Fruit fly (Drosophila melanogaster) whole organism, embryonic: Measurements from ENCODE around the gene LysB.

Source experiments
- Ada2b ChIP-seq: fragments of 200-800 bp; sonication (Bioruptor generic); IDR thresholded peaks from 2 replicates; pipeline ENCODE4 v1.3.6; 2022; ENCODE audit warnings: missing biosample characterization, missing genetic modification characterization
- Asciz ChIP-seq: fragments of 200-800 bp; sonication (Bioruptor generic); optimal IDR thresholded peaks from 2 replicates; lab custom pipeline; 2017; ENCODE audit warnings: missing biosample characterization, mild to moderate bottlenecking, missing genetic modification characterization, missing genetic modification reagents
- Atf3 ChIP-seq: fragments of 200-800 bp; sonication (Bioruptor generic); optimal IDR thresholded peaks from 3 replicates; lab custom pipeline; 2016; ENCODE audit warnings: missing biosample characterization, missing genetic modification characterization
- CG11456 ChIP-seq: fragments of 200-800 bp; sonication (Bioruptor generic); IDR thresholded peaks from 3 replicates; pipeline ENCODE4 v1.3.6; 2022; ENCODE audit warnings: missing biosample characterization, missing genetic modification characterization
- CG12071 ChIP-seq: fragments of 200-800 bp; sonication (Bioruptor generic); optimal IDR thresholded peaks from 3 replicates; lab custom pipeline; 2018; ENCODE audit warnings: missing biosample characterization, mild to moderate bottlenecking, missing genetic modification characterization
- CG12155 ChIP-seq: fragments of 200-800 bp; sonication (Bioruptor generic); optimal IDR thresholded peaks from 3 replicates; lab custom pipeline; 2016; ENCODE audit warnings: missing biosample characterization, missing genetic modification characterization
- CG1603 ChIP-seq: fragments of 200-800 bp; sonication (Bioruptor generic); optimal IDR thresholded peaks from 2 replicates; lab custom pipeline; 2019; ENCODE audit warnings: missing biosample characterization, mild to moderate bottlenecking, missing genetic modification characterization, moderate library complexity
- CG17359 ChIP-seq: fragments of 200-800 bp; sonication (Bioruptor generic); optimal IDR thresholded peaks from 3 replicates; lab custom pipeline; 2018; ENCODE audit warnings: missing biosample characterization, mild to moderate bottlenecking, missing genetic modification characterization, moderate library complexity
- CG17802 ChIP-seq: fragments of 200-800 bp; sonication (Bioruptor generic); optimal IDR thresholded peaks from 2 replicates; lab custom pipeline; 2018; ENCODE audit warnings: missing biosample characterization, mild to moderate bottlenecking, missing genetic modification characterization, moderate library complexity
- CG18476 ChIP-seq: fragments of 200-800 bp; sonication (Bioruptor generic); optimal IDR thresholded peaks from 2 replicates; lab custom pipeline; 2016; ENCODE audit warnings: missing biosample characterization, mild to moderate bottlenecking, missing genetic modification characterization
- CG2875 ChIP-seq: fragments of 200-800 bp; sonication (Bioruptor generic); optimal IDR thresholded peaks from 2 replicates; lab custom pipeline; 2017; ENCODE audit warnings: missing biosample characterization, mild to moderate bottlenecking, missing genetic modification characterization, missing genetic modification reagents
- CG30431 ChIP-seq: fragments of 200-800 bp; sonication (Bioruptor generic); optimal IDR thresholded peaks from 2 replicates; lab custom pipeline; 2017; ENCODE audit warnings: missing biosample characterization, missing genetic modification characterization
- CG32772 ChIP-seq: fragments of 200-800 bp; sonication (Bioruptor generic); IDR thresholded peaks from 2 replicates; pipeline ENCODE4 v1.3.6; 2022; ENCODE audit warnings: missing biosample characterization, missing genetic modification characterization
- CG43689 ChIP-seq: fragments of 200-800 bp; sonication (Bioruptor generic); IDR thresholded peaks from 2 replicates; pipeline ENCODE4 v1.3.6; 2022; ENCODE audit warnings: missing biosample characterization, missing genetic modification characterization
- CG5180 ChIP-seq: fragments of 200-800 bp; sonication (Bioruptor generic); optimal IDR thresholded peaks from 3 replicates; lab custom pipeline; 2017; ENCODE audit warnings: missing biosample characterization, missing genetic modification characterization, mild to moderate bottlenecking, moderate library complexity, missing genetic modification reagents
- CG7987 ChIP-seq: fragments of 200-800 bp; sonication (Bioruptor generic); optimal IDR thresholded peaks from 2 replicates; lab custom pipeline; 2018; ENCODE audit warnings: missing biosample characterization, mild to moderate bottlenecking, missing genetic modification characterization, moderate library complexity
- CG8944 ChIP-seq: fragments of 200-800 bp; sonication (Bioruptor generic); optimal IDR thresholded peaks from 3 replicates; lab custom pipeline; 2016; ENCODE audit warnings: missing biosample characterization, missing genetic modification characterization
- CG9609 ChIP-seq: fragments of 200-800 bp; sonication (Bioruptor generic); optimal IDR thresholded peaks from 3 replicates; lab custom pipeline; 2016; ENCODE audit warnings: missing biosample characterization, missing genetic modification characterization
- CG9817 ChIP-seq: fragments of 200-800 bp; sonication (Bioruptor generic); optimal IDR thresholded peaks from 2 replicates; lab custom pipeline; 2018; ENCODE audit warnings: missing biosample characterization, mild to moderate bottlenecking, missing genetic modification characterization, moderate library complexity
- CTCF ChIP-seq: fragments of 200-800 bp; sonication (Bioruptor generic); optimal IDR thresholded peaks from 2 replicates; lab custom pipeline; 2017; ENCODE audit warnings: missing biosample characterization, mild to moderate bottlenecking, missing genetic modification characterization, moderate library complexity
- Dfd ChIP-seq, 2 experiments: fragments of >200 bp; optimal IDR thresholded peaks; 2 replicates each; lab custom pipeline; 2017; ENCODE audit warnings: missing biosample characterization in 2 of 2, missing genetic modification characterization in 2 of 2
- Elba2 ChIP-seq: fragments of 200-800 bp; sonication (Bioruptor generic); optimal IDR thresholded peaks from 3 replicates; lab custom pipeline; 2016; ENCODE audit warnings: missing biosample characterization, missing genetic modification characterization
- Fer1 ChIP-seq: fragments of 200-800 bp; sonication (Bioruptor generic); optimal IDR thresholded peaks from 2 replicates; lab custom pipeline; 2017; ENCODE audit warnings: missing biosample characterization, mild to moderate bottlenecking, missing genetic modification characterization
- Hey ChIP-seq: fragments of 200-800 bp; sonication (Bioruptor generic); optimal IDR thresholded peaks from 3 replicates; lab custom pipeline; 2018; ENCODE audit warnings: missing biosample characterization, mild to moderate bottlenecking, missing genetic modification characterization
- Med ChIP-seq: fragments of 200-800 bp; sonication (Bioruptor generic); peaks from one replicate; lab custom pipeline; 2016; ENCODE audit warnings: missing biosample characterization, missing genetic modification characterization, mild to moderate bottlenecking, inconsistent platforms, moderate library complexity
- Mrtf ChIP-seq: fragments of 200-800 bp; sonication (Bioruptor generic); IDR thresholded peaks from 3 replicates; pipeline ENCODE4 v1.3.6; 2022; ENCODE audit warnings: missing biosample characterization, missing genetic modification characterization
- Oli ChIP-seq: fragments of 200-800 bp; sonication (Bioruptor generic); optimal IDR thresholded peaks from 2 replicates; lab custom pipeline; 2018; ENCODE audit warnings: missing biosample characterization, mild to moderate bottlenecking, missing genetic modification characterization, moderate library complexity
- Optix ChIP-seq: fragments of 200-800 bp; sonication (Bioruptor generic); IDR thresholded peaks from 3 replicates; pipeline ENCODE4 v1.3.6; 2022; ENCODE audit warnings: missing biosample characterization, missing genetic modification characterization
- Sin3A ChIP-seq: fragments of >200 bp; optimal IDR thresholded peaks from 2 replicates; lab custom pipeline; 2018
- bigmax ChIP-seq: fragments of 200-800 bp; sonication (Bioruptor generic); optimal IDR thresholded peaks from 2 replicates; lab custom pipeline; 2018; ENCODE audit warnings: missing biosample characterization, mild to moderate bottlenecking, missing genetic modification characterization
- bowl ChIP-seq: fragments of 200-800 bp; sonication (Bioruptor generic); IDR thresholded peaks from 2 replicates; pipeline ENCODE4 v1.3.6; 2022; ENCODE audit warnings: missing biosample characterization, missing genetic modification characterization
- btn ChIP-seq: fragments of 200-800 bp; sonication (Bioruptor generic); optimal IDR thresholded peaks from 2 replicates; lab custom pipeline; 2016; ENCODE audit warnings: missing biosample characterization, missing genetic modification characterization
- caup ChIP-seq: fragments of 200-800 bp; sonication (Bioruptor generic); optimal IDR thresholded peaks from 3 replicates; lab custom pipeline; 2017; ENCODE audit warnings: missing biosample characterization, mild to moderate bottlenecking, missing genetic modification characterization, moderate library complexity; ENCODE audit not compliant: severe bottlenecking
- chn ChIP-seq: fragments of 200-800 bp; sonication (Bioruptor generic); optimal IDR thresholded peaks from 2 replicates; lab custom pipeline; 2016; ENCODE audit warnings: missing biosample characterization, missing genetic modification characterization
- ci ChIP-seq: fragments of 200-800 bp; sonication (Bioruptor generic); IDR thresholded peaks from 3 replicates; pipeline ENCODE4 v1.3.6; 2022; ENCODE audit warnings: missing biosample characterization, missing genetic modification characterization
- dysf ChIP-seq: fragments of 200-800 bp; sonication (Bioruptor generic); IDR thresholded peaks from 3 replicates; pipeline ENCODE4 v1.3.6; 2022; ENCODE audit warnings: missing biosample characterization, missing genetic modification characterization
- emc ChIP-seq: fragments of 200-800 bp; sonication (Bioruptor generic); optimal IDR thresholded peaks from 2 replicates; lab custom pipeline; 2016; ENCODE audit warnings: missing biosample characterization, missing genetic modification characterization
- fd64A ChIP-seq: fragments of 200-800 bp; sonication (Bioruptor generic); optimal IDR thresholded peaks from 3 replicates; lab custom pipeline; 2018; ENCODE audit warnings: missing biosample characterization, mild to moderate bottlenecking, missing genetic modification characterization
- fru ChIP-seq: fragments of >200 bp; optimal IDR thresholded peaks from 2 replicates; lab custom pipeline; 2017
- fu2 ChIP-seq: fragments of 200-800 bp; sonication (Bioruptor generic); optimal IDR thresholded peaks from 2 replicates; lab custom pipeline; 2016; ENCODE audit warnings: missing biosample characterization, missing genetic modification characterization
- grn ChIP-seq: fragments of 200-800 bp; sonication (Bioruptor generic); optimal IDR thresholded peaks from 3 replicates; lab custom pipeline; 2017; ENCODE audit warnings: missing biosample characterization, missing genetic modification characterization
- jumu ChIP-seq: fragments of 200-800 bp; sonication (Bioruptor generic); optimal IDR thresholded peaks from 3 replicates; lab custom pipeline; 2016; ENCODE audit warnings: missing biosample characterization, missing genetic modification characterization
- knrl ChIP-seq: fragments of 200-800 bp; sonication (Bioruptor generic); IDR thresholded peaks from 3 replicates; pipeline ENCODE4 v1.3.6; 2022; ENCODE audit warnings: missing biosample characterization, missing genetic modification characterization; ENCODE audit not compliant: partially characterized antibody
- nerfin-1 ChIP-seq: fragments of 200-800 bp; sonication (Bioruptor generic); optimal IDR thresholded peaks from 3 replicates; lab custom pipeline; 2019; ENCODE audit warnings: missing biosample characterization, mild to moderate bottlenecking, missing genetic modification characterization, moderate library complexity
- nerfin-2 ChIP-seq: fragments of 200-800 bp; sonication (Bioruptor generic); IDR thresholded peaks from 2 replicates; pipeline ENCODE4 v1.3.6; 2022; ENCODE audit warnings: missing biosample characterization, missing genetic modification characterization; ENCODE audit not compliant: partially characterized antibody
- pho ChIP-seq: fragments of 200-800 bp; sonication (Bioruptor generic); optimal IDR thresholded peaks from 2 replicates; lab custom pipeline; 2016; ENCODE audit warnings: missing biosample characterization, missing genetic modification characterization
- phol ChIP-seq: fragments of 200-800 bp; sonication (Bioruptor generic); optimal IDR thresholded peaks from 3 replicates; lab custom pipeline; 2018; ENCODE audit warnings: missing biosample characterization, mild to moderate bottlenecking, missing genetic modification characterization, moderate library complexity
- run ChIP-seq: fragments of 200-800 bp; sonication (Bioruptor generic); optimal IDR thresholded peaks from 3 replicates; lab custom pipeline; 2018; ENCODE audit warnings: missing biosample characterization, mild to moderate bottlenecking, missing genetic modification characterization
- scrt ChIP-seq: fragments of 200-800 bp; sonication (Bioruptor generic); optimal IDR thresholded peaks from 2 replicates; lab custom pipeline; 2018; ENCODE audit warnings: missing biosample characterization, mild to moderate bottlenecking, missing genetic modification characterization, moderate library complexity
- tna ChIP-seq: fragments of 200-800 bp; sonication (Bioruptor generic); IDR thresholded peaks from 2 replicates; pipeline ENCODE4 v1.3.6; 2022; ENCODE audit warnings: missing biosample characterization, missing genetic modification characterization; ENCODE audit not compliant: partially characterized antibody
- trem ChIP-seq: fragments of 200-800 bp; optimal IDR thresholded peaks from 3 replicates; lab custom pipeline; 2019; ENCODE audit warnings: missing biosample characterization, mild to moderate bottlenecking, missing genetic modification characterization, moderate library complexity
- vvl ChIP-seq: fragments of 200-800 bp; sonication (Bioruptor generic); IDR thresholded peaks from 2 replicates; pipeline ENCODE4 v1.3.6; 2022; ENCODE audit warnings: missing biosample characterization, missing genetic modification characterization
- wdn ChIP-seq: fragments of 200-800 bp; sonication (Bioruptor generic); IDR thresholded peaks from 2 replicates; pipeline ENCODE4 v1.3.6; 2022; ENCODE audit warnings: missing biosample characterization, missing genetic modification characterization

Gene LysB

DNA sequence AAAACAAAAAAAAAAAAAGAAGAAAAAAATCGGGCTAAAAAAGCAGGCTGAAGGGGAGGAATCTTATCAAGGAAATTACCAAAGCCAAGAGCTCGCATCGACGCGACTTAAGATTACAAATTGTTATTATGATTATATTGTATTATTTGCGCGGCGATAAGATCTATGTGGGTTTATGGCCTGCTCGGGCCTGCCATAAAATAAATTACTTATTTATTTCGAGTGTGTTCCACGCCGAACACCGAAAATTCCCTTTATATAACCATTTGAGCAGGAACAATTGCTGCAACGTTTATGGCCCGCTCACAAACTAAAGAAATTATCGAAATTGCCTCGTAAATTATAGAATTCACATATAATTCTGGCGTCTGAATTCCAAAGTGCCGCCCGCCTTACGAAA is 37.6 kb upstream of the LysB start (continued):
- TF ChIP-seq Sin3A (lab: Kevin White, UChicago), result no peak
- TF ChIP-seq CG17359 (tag; lab: Kevin White, UChicago), result no peak
- no peak for TF ChIP-seq CG18476 (GFP tag; lab: Kevin White, UChicago)
- no peak for TF ChIP-seq nerfin-1 (tag; lab: Kevin White, UChicago)
- 0 out of 3 replicates have a peak, but pooled peaks have one; percentile 28 for TF ChIP-seq ci (GFP tag; lab: Robert Waterston, UW)
- TF ChIP-seq CG1603 (tag; lab: Kevin White, UChicago), result no peak
- TF ChIP-seq CG32772 (GFP tag; lab: Robert Waterston, UW), result no peak
- no peak for TF ChIP-seq Oli
- no peak for TF ChIP-seq Elba2 (GFP tag; lab: Kevin White, UChicago)
- no peak for TF ChIP-seq fu2
- no peak for TF ChIP-seq CG30431 (GFP tag; lab: Kevin White, UChicago)
- TF ChIP-seq Ada2b (GFP tag; lab: Robert Waterston, UW), result no peak
- TF ChIP-seq Mrtf (GFP tag; lab: Robert Waterston, UW), result no peak
- TF ChIP-seq CG7987 (GFP tag; lab: Kevin White, UChicago), result no peak
- TF ChIP-seq knrl (GFP tag; lab: Robert Waterston, UW), result no peak
- no peak for TF ChIP-seq nerfin-2 (GFP tag; lab: Robert Waterston, UW)
- no peak for TF ChIP-seq CG43689 (GFP tag; lab: Robert Waterston, UW)
- no peak for TF ChIP-seq Dfd (GFP tag; optimal IDR thresholded peaks at IDR 0.05; lab: Kevin White, UChicago)
- TF ChIP-seq dysf (GFP tag; lab: Robert Waterston, UW), result no peak
- TF ChIP-seq run (tag; lab: Kevin White, UChicago), result peak; percentile 31
- TF ChIP-seq vvl (GFP tag; lab: Robert Waterston, UW), result no peak
- TF ChIP-seq bowl (GFP tag; lab: Robert Waterston, UW), result no peak
- no peak for TF ChIP-seq tna (GFP tag; lab: Robert Waterston, UW)
- TF ChIP-seq wdn, result no peak
- TF ChIP-seq CG12155 (GFP tag; lab: Kevin White, UChicago), result no peak
- no peak for TF ChIP-seq btn
- TF ChIP-seq CG17802 (tag; lab: Kevin White, UChicago), result no peak
- no peak for TF ChIP-seq fru (lab: Kevin White, UChicago)
- no peak for TF ChIP-seq Atf3 (GFP tag; lab: Kevin White, UChicago)
- TF ChIP-seq CG2875, result no peak
- TF ChIP-seq trem (tag; lab: Kevin White, UChicago), result no peak
- TF ChIP-seq Asciz (GFP tag; lab: Kevin White, UChicago), result peak; percentile 50
- peak; percentile 38 for TF ChIP-seq Med
- TF ChIP-seq CG12071 (GFP tag; lab: Kevin White, UChicago), result peak; percentile 34
- TF ChIP-seq jumu (GFP tag; lab: Kevin White, UChicago), result no peak
- TF ChIP-seq chn (GFP tag; lab: Kevin White, UChicago), result no peak
- TF ChIP-seq Optix (GFP tag; lab: Robert Waterston, UW), result no peak
- TF ChIP-seq CG8944 (GFP tag; lab: Kevin White, UChicago), result no peak
- TF ChIP-seq CG11456 (GFP tag; lab: Robert Waterston, UW), result no peak
- peak; percentile 65 for TF ChIP-seq grn
- TF ChIP-seq bigmax (GFP tag; lab: Kevin White, UChicago), result no peak
- TF ChIP-seq caup (GFP tag; lab: Kevin White, UChicago), result peak; percentile 5
- no peak for TF ChIP-seq CG9817
- peak; percentile 0 for TF ChIP-seq CG5180 (GFP tag; lab: Kevin White, UChicago)
- no peak for TF ChIP-seq CTCF
- no peak for TF ChIP-seq CG9609 (GFP tag; lab: Kevin White, UChicago)
- no peak for TF ChIP-seq Fer1
- TF ChIP-seq Hey (tag; lab: Kevin White, UChicago), result no peak
- TF ChIP-seq scrt (GFP tag; lab: Kevin White, UChicago), result no peak
- no peak for TF ChIP-seq phol (tag; lab: Kevin White, UChicago)
- no peak for TF ChIP-seq emc (GFP tag; lab: Kevin White, UChicago)
- no peak for TF ChIP-seq pho (GFP tag; lab: Kevin White, UChicago)
- no peak for TF ChIP-seq fd64A (GFP tag; lab: Kevin White, UChicago)
